Worm (Caenorhabditis elegans): ENCODE data around the gene C03H5.6.

DNA sequence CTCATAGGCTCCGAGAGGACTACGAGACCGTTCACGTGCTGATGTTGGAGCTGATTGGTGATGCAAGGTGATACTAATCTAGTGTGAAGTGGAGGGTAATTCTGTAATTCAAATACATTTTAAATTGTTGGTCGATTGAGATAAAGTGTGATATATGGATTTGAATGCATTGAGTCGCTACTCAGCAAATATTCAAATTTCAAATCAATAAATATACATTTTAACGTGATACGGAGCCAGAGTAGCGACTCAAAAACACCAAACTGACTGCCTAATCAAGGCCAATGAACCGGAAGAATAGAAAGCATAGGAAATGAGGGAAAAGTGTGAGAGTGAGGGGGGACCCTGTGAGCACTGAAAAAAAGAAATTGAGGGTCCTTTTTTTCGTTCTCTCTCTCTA lies at the start of gene C03H5.6:
- TF ChIP-seq nfya-1 (tag; optimal IDR thresholded peaks at IDR 0.05; ENCODE audit: borderline replicate concordance, insufficient read depth) (no peak), unc-62 (GFP tag; optimal IDR thresholded peaks at IDR 0.05) (no peak), rec-8 (tag; optimal IDR thresholded peaks at IDR 0.05) (no peak), mxl-1 (tag; optimal IDR thresholded peaks at IDR 0.05) (no peak)

All from whole organism, young adult.